Worm (Caenorhabditis elegans): ENCODE data around the gene cpg-1.

Gene cpg-1

DNA sequence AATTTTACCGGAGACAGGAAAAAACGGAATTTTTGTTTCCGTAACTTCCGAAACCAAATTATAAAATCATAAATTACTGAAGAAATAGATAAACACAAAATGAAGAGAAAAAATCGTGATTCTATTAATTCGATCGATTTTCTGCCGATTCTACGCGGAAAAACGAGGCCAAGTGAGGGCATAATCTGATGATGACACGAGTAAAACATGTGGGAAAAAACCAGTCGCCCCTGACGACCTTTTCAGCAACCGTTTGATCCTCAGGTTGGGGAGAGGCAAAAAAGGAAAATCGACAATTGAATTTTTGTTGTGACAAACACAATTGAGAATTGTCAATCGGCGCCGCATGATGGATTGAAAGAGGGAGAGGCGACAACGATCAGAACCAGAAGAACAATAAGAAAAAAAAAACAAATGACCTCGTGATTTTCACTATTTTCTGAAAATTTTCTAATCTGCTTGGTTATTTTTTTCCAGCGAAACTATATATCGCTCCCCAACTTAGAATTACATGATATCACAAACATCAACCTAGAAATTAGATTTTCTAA lies 15.8 kb downstream of the cpg-1 start:
- no peak for TF ChIP-seq scrt-1 (GFP tag; IDR thresholded peaks at IDR 0.05)
- no peak for TF ChIP-seq aly-1 (tag; optimal IDR thresholded peaks at IDR 0.05)
- TF ChIP-seq tra-4 (tag; optimal IDR thresholded peaks at IDR 0.05) = no peak

DNA sequence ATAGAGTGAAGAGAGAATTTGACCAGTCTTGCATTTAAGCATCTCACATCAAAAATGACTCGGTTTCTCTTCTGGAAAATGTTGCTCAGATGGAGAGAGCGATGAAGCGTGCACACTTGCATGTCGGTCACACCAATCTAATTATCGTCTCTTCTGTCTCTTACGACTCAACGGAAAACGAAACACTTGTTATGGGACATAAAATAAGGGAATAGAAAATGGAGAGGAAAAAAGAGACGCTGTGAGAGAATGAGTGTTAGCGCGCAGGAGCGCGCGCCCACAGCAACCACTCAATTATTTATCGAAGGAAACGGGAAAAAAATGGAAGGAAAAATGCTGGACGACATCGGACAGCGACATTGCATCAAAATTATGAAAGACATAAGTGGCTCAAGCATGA lies 16.6 kb downstream of the cpg-1 start:
- TF ChIP-seq ets-7 (tag; optimal IDR thresholded peaks at IDR 0.05) (no peak), tbx-11 (GFP tag; IDR thresholded peaks at IDR 0.05) (no peak), ceh-13 (GFP tag; optimal IDR thresholded peaks at IDR 0.05) (no peak), ama-1 (optimal IDR thresholded peaks at IDR 0.05) (no peak), tra-4 (tag; optimal IDR thresholded peaks at IDR 0.05) (no peak), F13C5.2 (tag; optimal IDR thresholded peaks at IDR 0.05) (no peak), tbx-37 (GFP tag; conservative IDR thresholded peaks at IDR 0.05) (no peak), aly-1 (tag; optimal IDR thresholded peaks at IDR 0.05) (no peak), flt-1 (GFP tag; IDR thresholded peaks at IDR 0.05) (no peak), hnd-1 (tag; optimal IDR thresholded peaks at IDR 0.05) (no peak), sea-1 (GFP tag; conservative IDR thresholded peaks at IDR 0.05) (no peak)

DNA sequence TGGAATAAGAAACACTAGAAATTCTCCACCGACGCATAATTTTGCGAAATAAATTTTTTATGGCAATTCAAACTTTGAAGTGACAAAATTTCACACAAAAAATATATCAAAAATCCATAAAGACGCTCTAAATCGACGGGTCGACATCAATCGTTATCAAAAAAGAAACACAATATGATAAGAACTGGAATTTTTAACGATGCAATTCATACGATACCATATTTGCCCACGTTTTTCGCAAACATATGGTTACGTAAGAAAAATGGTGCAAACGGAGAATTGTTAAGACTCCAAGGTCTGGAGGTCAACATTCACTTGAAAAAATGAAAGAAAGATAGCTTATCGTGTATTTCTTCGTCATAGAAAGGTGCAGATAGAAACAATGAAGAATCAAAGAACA lies 17.0 kb downstream of the cpg-1 start:
- TF ChIP-seq ceh-13 (GFP tag; optimal IDR thresholded peaks at IDR 0.05) = no peak
- no peak for TF ChIP-seq ceh-36 (tag; optimal IDR thresholded peaks at IDR 0.05)
- TF ChIP-seq sea-1 (GFP tag; conservative IDR thresholded peaks at IDR 0.05) = no peak
- TF ChIP-seq scrt-1 (GFP tag; IDR thresholded peaks at IDR 0.05) = no peak
- TF ChIP-seq ama-1 (optimal IDR thresholded peaks at IDR 0.05) = no peak
- no peak for TF ChIP-seq hmbx-1 (tag; optimal IDR thresholded peaks at IDR 0.05)
- TF ChIP-seq B0310.2 (tag; optimal IDR thresholded peaks at IDR 0.05) = no peak
- TF ChIP-seq hmg-4 (GFP tag; optimal IDR thresholded peaks at IDR 0.05) = no peak
- no peak for TF ChIP-seq F13C5.2 (tag; optimal IDR thresholded peaks at IDR 0.05)
- no peak for TF ChIP-seq ets-7 (tag; optimal IDR thresholded peaks at IDR 0.05)
- TF ChIP-seq tbx-37 (GFP tag; conservative IDR thresholded peaks at IDR 0.05) = no peak
- no peak for TF ChIP-seq tbx-11 (GFP tag; IDR thresholded peaks at IDR 0.05)
- TF ChIP-seq aly-1 (tag; optimal IDR thresholded peaks at IDR 0.05) = no peak
- TF ChIP-seq hnd-1 (tag; optimal IDR thresholded peaks at IDR 0.05) = no peak

DNA sequence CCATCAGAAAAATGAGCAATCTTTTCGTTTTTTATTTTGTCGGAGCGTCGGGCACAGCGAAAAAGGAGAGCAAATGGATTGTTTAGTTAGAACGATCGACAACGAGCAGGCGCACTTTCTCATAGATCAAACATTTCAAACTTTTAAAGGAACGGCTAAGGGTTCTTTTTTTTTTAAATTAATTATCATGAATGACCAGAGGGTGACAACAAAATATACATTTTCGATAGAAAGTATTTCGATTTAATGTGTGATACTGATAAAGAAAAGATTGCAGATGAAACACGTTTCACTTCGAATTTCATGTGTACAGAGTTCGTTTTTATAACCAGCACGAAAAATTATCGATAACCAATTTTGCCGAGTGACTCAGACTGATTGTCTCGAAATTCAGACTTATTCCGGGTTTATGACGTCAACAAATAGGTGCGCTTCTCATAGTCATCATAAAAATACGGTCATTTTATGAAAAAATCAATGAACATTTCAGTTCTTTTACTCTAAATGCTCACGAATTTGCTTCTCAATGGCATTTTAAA lies 17.5 kb downstream of the cpg-1 start:
- TF ChIP-seq ceh-13 (GFP tag; optimal IDR thresholded peaks at IDR 0.05) = no peak
- TF ChIP-seq ama-1 (optimal IDR thresholded peaks at IDR 0.05) = no peak
- TF ChIP-seq ceh-36 (tag; optimal IDR thresholded peaks at IDR 0.05) = no peak
- TF ChIP-seq tra-4 (tag; optimal IDR thresholded peaks at IDR 0.05) = no peak
- no peak for TF ChIP-seq tbx-37 (GFP tag; conservative IDR thresholded peaks at IDR 0.05)
- no peak for TF ChIP-seq flt-1 (GFP tag; IDR thresholded peaks at IDR 0.05)
- no peak for TF ChIP-seq hnd-1 (tag; optimal IDR thresholded peaks at IDR 0.05)
- TF ChIP-seq scrt-1 (GFP tag; IDR thresholded peaks at IDR 0.05) = no peak
- TF ChIP-seq aly-1 (tag; optimal IDR thresholded peaks at IDR 0.05) = no peak
- no peak for TF ChIP-seq F13C5.2 (tag; optimal IDR thresholded peaks at IDR 0.05)
- TF ChIP-seq tbx-11 (GFP tag; IDR thresholded peaks at IDR 0.05) = no peak
- TF ChIP-seq pes-1 (GFP tag; IDR thresholded peaks at IDR 0.05) = no peak
- TF ChIP-seq sea-1 (GFP tag; conservative IDR thresholded peaks at IDR 0.05) = no peak
- no peak for TF ChIP-seq B0310.2 (tag; optimal IDR thresholded peaks at IDR 0.05)
- no peak for TF ChIP-seq hmg-4 (GFP tag; optimal IDR thresholded peaks at IDR 0.05)
- TF ChIP-seq hmbx-1 (tag; optimal IDR thresholded peaks at IDR 0.05) = no peak

DNA sequence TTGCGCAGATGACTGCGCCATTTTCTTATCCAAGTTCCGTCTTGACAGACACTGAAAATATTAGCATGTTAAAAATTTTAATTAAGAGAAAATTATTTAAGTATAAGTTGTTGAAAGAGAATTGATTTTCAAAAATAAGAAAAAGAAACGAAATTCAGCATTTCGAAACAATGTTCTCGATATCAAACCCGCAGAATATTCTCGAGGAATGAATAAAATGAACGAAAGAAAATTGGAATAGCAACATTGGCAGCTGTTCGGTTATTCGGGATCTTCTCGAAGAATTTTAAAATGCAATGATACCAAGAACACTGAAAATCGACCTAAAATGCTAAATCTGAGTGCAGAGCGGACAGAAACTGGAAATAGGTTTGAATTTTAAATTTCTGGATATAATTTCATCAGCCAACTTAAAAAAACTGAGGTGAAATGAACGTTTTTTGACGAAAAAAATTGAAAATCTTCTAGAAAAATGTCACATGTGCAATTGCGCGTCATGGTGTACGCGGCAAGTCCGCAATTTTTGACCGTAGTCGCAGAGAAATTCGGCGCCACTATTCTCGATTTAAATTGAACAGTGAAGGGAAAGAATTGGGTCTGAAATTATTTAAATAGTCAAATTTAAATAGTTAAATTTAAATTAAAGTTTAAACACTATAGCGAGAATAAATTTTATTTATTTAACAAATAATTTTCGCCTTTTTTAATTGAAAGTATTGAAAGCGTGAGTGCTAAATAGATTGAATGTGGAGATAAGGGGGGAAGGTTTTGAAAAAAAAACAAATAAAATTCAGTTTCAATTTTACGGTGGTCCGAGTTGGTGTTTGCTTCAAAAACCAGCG lies 19.1 kb downstream of the cpg-1 start, which contains the start of the genes cct-5 and F25F2.1:
TSS of gene cct-5 (minus strand) at position 51 of the 842 bp plus-strand sequence.
TSS of gene F25F2.1 (plus strand) at position 792 of the 842 bp plus-strand sequence.
- TF ChIP-seq ceh-13 (GFP tag; optimal IDR thresholded peaks at IDR 0.05) (peak; percentile 1), sea-1 (GFP tag; conservative IDR thresholded peaks at IDR 0.05) (no peak), F13C5.2 (tag; optimal IDR thresholded peaks at IDR 0.05) (peak; percentile 66)

DNA sequence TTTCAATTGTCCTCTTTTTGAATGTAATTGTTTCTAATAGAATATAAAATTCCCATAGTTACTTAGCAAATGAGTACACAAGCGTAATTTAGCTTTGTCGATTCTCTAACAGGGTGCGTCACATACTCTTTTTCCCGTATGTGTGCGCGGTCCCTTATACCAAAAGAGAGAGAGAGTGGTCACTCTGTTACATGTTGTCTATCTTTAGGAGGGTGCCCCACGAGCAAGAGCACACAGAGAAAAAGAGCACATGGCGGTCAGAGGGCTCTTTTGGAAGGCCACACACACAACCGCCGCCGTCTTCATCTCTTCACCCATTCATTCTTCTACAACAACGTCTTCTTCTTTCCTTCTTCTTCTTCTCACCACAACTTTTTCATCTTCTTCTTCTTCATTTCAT lies 24.8 kb downstream of the cpg-1 start:
- TF ChIP-seq F13C5.2 (tag; optimal IDR thresholded peaks at IDR 0.05) = peak; percentile 7
- TF ChIP-seq hmg-4 (GFP tag; optimal IDR thresholded peaks at IDR 0.05) = peak; percentile 63
- TF ChIP-seq hmbx-1 (tag; optimal IDR thresholded peaks at IDR 0.05) = no peak
- no peak for TF ChIP-seq tbx-37 (GFP tag; conservative IDR thresholded peaks at IDR 0.05)
- no peak for TF ChIP-seq scrt-1 (GFP tag; IDR thresholded peaks at IDR 0.05)
- TF ChIP-seq ama-1 (optimal IDR thresholded peaks at IDR 0.05) = no peak
- TF ChIP-seq hnd-1 (tag; optimal IDR thresholded peaks at IDR 0.05) = no peak
- TF ChIP-seq aly-1 (tag; optimal IDR thresholded peaks at IDR 0.05) = no peak

DNA sequence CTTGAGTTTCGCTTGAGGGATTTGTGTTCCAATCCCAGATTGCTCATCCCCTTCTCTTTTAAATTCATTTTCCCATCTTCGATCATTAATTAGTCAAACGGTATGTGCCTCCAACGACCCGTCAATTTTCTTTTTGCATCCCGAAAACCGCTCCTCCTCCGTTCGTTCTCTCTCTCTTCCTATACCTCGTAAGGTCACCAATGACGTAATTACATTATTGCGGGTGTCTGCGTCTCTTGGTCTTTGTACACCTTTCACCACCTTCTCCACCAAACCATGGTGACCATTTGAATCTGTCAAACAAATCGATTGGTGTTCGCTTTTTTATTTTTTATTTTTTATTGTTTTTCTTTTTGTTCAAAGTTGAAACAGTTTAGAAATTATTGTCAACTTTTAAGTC lies 26.0 kb downstream of the cpg-1 start:
- peak; percentile 5 for TF ChIP-seq hmg-4 (GFP tag; optimal IDR thresholded peaks at IDR 0.05)
- no peak for TF ChIP-seq hmbx-1 (tag; optimal IDR thresholded peaks at IDR 0.05)

DNA sequence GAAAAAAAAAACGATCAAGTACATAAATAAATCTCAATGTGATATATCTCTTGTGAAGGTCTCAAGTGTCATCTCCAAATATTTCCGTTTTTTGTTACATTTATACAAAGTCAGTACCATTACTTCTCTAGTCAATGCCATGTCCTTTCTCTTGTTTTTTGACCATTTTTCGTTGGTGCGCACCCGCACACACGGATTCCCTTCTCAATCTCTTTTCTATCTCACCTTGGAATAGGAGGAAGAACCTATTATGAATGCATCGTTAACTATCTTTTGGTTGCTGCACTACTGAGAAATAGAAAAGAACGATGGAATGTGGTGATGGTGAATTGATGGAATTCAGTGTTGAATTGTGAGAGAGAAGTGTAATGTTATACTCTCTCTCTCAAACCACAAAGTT lies 28.6 kb downstream of the cpg-1 start:
- TF ChIP-seq F13C5.2 (tag; optimal IDR thresholded peaks at IDR 0.05) (no peak), sea-1 (GFP tag; conservative IDR thresholded peaks at IDR 0.05) (no peak), tbx-11 (GFP tag; IDR thresholded peaks at IDR 0.05) (no peak), ceh-13 (GFP tag; optimal IDR thresholded peaks at IDR 0.05) (no peak), scrt-1 (GFP tag; IDR thresholded peaks at IDR 0.05) (no peak), hmbx-1 (tag; optimal IDR thresholded peaks at IDR 0.05) (no peak), ama-1 (optimal IDR thresholded peaks at IDR 0.05) (no peak), tra-4 (tag; optimal IDR thresholded peaks at IDR 0.05) (no peak), ets-7 (tag; optimal IDR thresholded peaks at IDR 0.05) (no peak), aly-1 (tag; optimal IDR thresholded peaks at IDR 0.05) (no peak), hmg-4 (GFP tag; optimal IDR thresholded peaks at IDR 0.05) (no peak), hnd-1 (tag; optimal IDR thresholded peaks at IDR 0.05) (no peak), ceh-36 (tag; optimal IDR thresholded peaks at IDR 0.05) (no peak), flt-1 (GFP tag; IDR thresholded peaks at IDR 0.05) (no peak), B0310.2 (tag; optimal IDR thresholded peaks at IDR 0.05) (no peak), pes-1 (GFP tag; IDR thresholded peaks at IDR 0.05) (no peak), tbx-37 (GFP tag; conservative IDR thresholded peaks at IDR 0.05) (no peak)

All from whole organism, early embryonic.